Worm (Caenorhabditis elegans): Measurements from ENCODE around the gene oac-11.

Gene oac-11

ce11 chrII:3864652-3865051 is 3.9 kb upstream of the oac-11 start, which contains the start of gene nhr-261:
TSS of gene nhr-261 (minus strand) at chrII:3864752.
- no peak for TF ChIP-seq tra-4 (tag; optimal IDR thresholded peaks at IDR 0.05)
- no peak for TF ChIP-seq aly-1 (tag; optimal IDR thresholded peaks at IDR 0.05)
- no peak for TF ChIP-seq hmg-4 (GFP tag; optimal IDR thresholded peaks at IDR 0.05)
- no peak for TF ChIP-seq ama-1 (optimal IDR thresholded peaks at IDR 0.05)
- TF ChIP-seq hnd-1 (tag; optimal IDR thresholded peaks at IDR 0.05): no peak
- no peak for TF ChIP-seq flt-1 (GFP tag; IDR thresholded peaks at IDR 0.05)
- TF ChIP-seq pes-1 (GFP tag; IDR thresholded peaks at IDR 0.05): no peak
- no peak for TF ChIP-seq ets-7 (tag; optimal IDR thresholded peaks at IDR 0.05)
- no peak for TF ChIP-seq ceh-13 (GFP tag; optimal IDR thresholded peaks at IDR 0.05)
- no peak for TF ChIP-seq tbx-37 (GFP tag; conservative IDR thresholded peaks at IDR 0.05)
- TF ChIP-seq B0310.2 (tag; optimal IDR thresholded peaks at IDR 0.05): no peak
- no peak for TF ChIP-seq hmbx-1 (tag; optimal IDR thresholded peaks at IDR 0.05)
- TF ChIP-seq ceh-36 (tag; optimal IDR thresholded peaks at IDR 0.05): no peak

DNA sequence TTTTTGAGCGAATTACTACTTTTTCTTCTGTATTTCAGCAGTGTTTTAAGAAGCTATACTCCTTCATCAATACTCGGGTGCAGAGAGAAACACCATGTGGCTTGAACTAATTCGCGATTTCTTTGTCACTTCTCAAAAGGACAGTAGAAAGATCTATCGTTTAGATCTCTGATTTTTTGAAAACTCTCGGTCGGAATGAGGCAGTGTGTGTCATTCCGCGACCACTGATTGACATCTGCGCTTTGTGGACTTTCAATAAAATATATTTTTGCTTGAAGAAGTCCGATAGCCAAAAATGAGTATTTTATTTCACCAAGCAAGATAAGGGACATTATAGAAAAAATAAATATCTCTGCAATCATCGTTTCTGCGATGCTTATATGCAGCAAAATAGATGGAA is 1.3 kb upstream of the oac-11 start:
- TF ChIP-seq pes-1 (GFP tag; IDR thresholded peaks at IDR 0.05) (no peak), hnd-1 (tag; optimal IDR thresholded peaks at IDR 0.05) (no peak), ama-1 (optimal IDR thresholded peaks at IDR 0.05) (no peak), ets-7 (tag; optimal IDR thresholded peaks at IDR 0.05) (no peak), hmbx-1 (tag; optimal IDR thresholded peaks at IDR 0.05) (no peak), hmg-4 (GFP tag; optimal IDR thresholded peaks at IDR 0.05) (no peak), ceh-36 (tag; optimal IDR thresholded peaks at IDR 0.05) (no peak), sea-1 (GFP tag; conservative IDR thresholded peaks at IDR 0.05) (no peak), ceh-13 (GFP tag; optimal IDR thresholded peaks at IDR 0.05) (no peak), tbx-11 (GFP tag; IDR thresholded peaks at IDR 0.05) (no peak), tra-4 (tag; optimal IDR thresholded peaks at IDR 0.05) (no peak), B0310.2 (tag; optimal IDR thresholded peaks at IDR 0.05) (no peak), scrt-1 (GFP tag; IDR thresholded peaks at IDR 0.05) (no peak)

DNA sequence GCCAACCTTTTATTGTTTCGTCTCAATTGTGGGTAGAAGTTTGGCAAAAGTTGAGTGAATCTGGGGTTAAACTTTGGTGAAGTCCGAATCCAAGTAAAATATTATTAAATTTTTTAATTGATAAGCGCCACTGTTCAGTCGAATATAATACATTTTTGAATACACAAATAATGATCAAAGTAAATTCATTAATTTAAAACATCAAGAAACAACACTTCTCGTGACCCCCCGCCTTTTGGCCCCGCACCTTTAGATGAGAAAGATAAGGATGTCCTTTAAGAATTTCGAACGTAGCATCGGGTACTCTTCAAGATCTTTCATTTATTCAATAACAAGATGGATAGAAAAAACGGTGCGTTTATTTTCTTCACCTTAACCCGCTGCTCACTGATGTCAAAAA is 8.1 kb downstream of the oac-11 start, which contains the start of gene nhr-257:
TSS of gene nhr-257 (plus strand) at position 301 of the 400 bp plus-strand sequence.
- TF ChIP-seq tbx-11 (GFP tag; IDR thresholded peaks at IDR 0.05): no peak

DNA sequence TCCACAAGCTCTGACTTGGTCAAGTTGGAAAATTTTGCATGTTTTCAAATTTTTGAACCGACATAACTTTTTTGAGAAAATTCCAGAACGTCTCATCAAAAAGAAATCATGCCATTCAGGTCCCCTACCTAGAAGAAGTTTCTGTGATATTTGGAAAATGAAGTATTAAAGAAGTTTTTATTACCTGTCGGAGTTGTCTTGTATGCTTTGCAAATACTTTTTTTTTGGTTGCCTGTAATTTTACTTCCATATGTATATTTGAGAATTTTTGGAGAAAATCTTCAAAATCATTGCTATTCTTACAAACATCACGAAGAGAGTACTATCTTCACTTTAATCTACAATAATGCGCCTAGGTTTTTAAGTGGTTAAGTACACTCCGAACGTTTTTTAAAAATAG is 10.1 kb downstream of the oac-11 start, which contains the start of gene nhr-72:
TSS of gene nhr-72 (minus strand) at position 101 of the 400 bp plus-strand sequence.
- no peak for TF ChIP-seq B0310.2 (tag; optimal IDR thresholded peaks at IDR 0.05)
- TF ChIP-seq flt-1 (GFP tag; IDR thresholded peaks at IDR 0.05): no peak
- TF ChIP-seq tbx-37 (GFP tag; conservative IDR thresholded peaks at IDR 0.05): no peak
- no peak for TF ChIP-seq scrt-1 (GFP tag; IDR thresholded peaks at IDR 0.05)
- no peak for TF ChIP-seq aly-1 (tag; optimal IDR thresholded peaks at IDR 0.05)
- no peak for TF ChIP-seq sea-1 (GFP tag; conservative IDR thresholded peaks at IDR 0.05)
- no peak for TF ChIP-seq ets-7 (tag; optimal IDR thresholded peaks at IDR 0.05)

ce11 chrII:3846028-3846427 is 14.7 kb downstream of the oac-11 start, which contains the start of gene C17A2.2:
TSS of gene C17A2.2 (plus strand) at chrII:3846328.
- TF ChIP-seq sea-1 (GFP tag; conservative IDR thresholded peaks at IDR 0.05) (no peak), scrt-1 (GFP tag; IDR thresholded peaks at IDR 0.05) (no peak), ceh-36 (tag; optimal IDR thresholded peaks at IDR 0.05) (no peak), hmg-4 (GFP tag; optimal IDR thresholded peaks at IDR 0.05) (no peak), hmbx-1 (tag; optimal IDR thresholded peaks at IDR 0.05) (no peak), ceh-13 (GFP tag; optimal IDR thresholded peaks at IDR 0.05) (no peak), pes-1 (GFP tag; IDR thresholded peaks at IDR 0.05) (no peak), aly-1 (tag; optimal IDR thresholded peaks at IDR 0.05) (no peak), tra-4 (tag; optimal IDR thresholded peaks at IDR 0.05) (no peak), tbx-11 (GFP tag; IDR thresholded peaks at IDR 0.05) (no peak), hnd-1 (tag; optimal IDR thresholded peaks at IDR 0.05) (no peak), tbx-37 (GFP tag; conservative IDR thresholded peaks at IDR 0.05) (no peak), F13C5.2 (tag; optimal IDR thresholded peaks at IDR 0.05) (no peak), ets-7 (tag; optimal IDR thresholded peaks at IDR 0.05) (no peak), flt-1 (GFP tag; IDR thresholded peaks at IDR 0.05) (no peak), ama-1 (optimal IDR thresholded peaks at IDR 0.05) (no peak)

DNA sequence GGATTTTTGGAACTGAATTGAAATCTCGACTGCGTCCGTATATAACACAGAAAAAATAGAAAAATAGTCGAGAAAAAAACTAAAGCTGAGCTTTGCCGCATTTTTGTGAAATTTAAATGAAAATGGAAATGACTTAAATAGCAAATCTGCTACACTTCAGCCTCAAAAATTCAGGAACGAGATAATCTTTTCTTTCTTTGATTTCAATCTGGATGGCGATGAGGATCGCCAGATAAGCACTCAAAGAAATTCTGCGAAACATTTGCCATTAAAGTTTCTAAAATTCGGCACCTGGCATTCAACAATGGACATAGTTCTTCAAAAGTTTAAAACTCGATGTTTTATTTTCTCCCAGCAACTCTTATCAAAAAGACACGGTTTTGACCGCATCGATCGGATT is 17.4 kb downstream of the oac-11 start, which contains the start of the genes C17A2.7 and C17A2.3:
TSS of gene C17A2.7 (minus strand) at position 101 of the 400 bp plus-strand sequence.
TSS of gene C17A2.3 (plus strand) at position 305 of the 400 bp plus-strand sequence.
- TF ChIP-seq hmbx-1 (tag; optimal IDR thresholded peaks at IDR 0.05): no peak
- TF ChIP-seq hmg-4 (GFP tag; optimal IDR thresholded peaks at IDR 0.05): no peak
- no peak for TF ChIP-seq hnd-1 (tag; optimal IDR thresholded peaks at IDR 0.05)
- TF ChIP-seq flt-1 (GFP tag; IDR thresholded peaks at IDR 0.05): no peak
- no peak for TF ChIP-seq tbx-11 (GFP tag; IDR thresholded peaks at IDR 0.05)
- TF ChIP-seq tbx-37 (GFP tag; conservative IDR thresholded peaks at IDR 0.05): no peak
- TF ChIP-seq ama-1 (optimal IDR thresholded peaks at IDR 0.05): no peak

DNA sequence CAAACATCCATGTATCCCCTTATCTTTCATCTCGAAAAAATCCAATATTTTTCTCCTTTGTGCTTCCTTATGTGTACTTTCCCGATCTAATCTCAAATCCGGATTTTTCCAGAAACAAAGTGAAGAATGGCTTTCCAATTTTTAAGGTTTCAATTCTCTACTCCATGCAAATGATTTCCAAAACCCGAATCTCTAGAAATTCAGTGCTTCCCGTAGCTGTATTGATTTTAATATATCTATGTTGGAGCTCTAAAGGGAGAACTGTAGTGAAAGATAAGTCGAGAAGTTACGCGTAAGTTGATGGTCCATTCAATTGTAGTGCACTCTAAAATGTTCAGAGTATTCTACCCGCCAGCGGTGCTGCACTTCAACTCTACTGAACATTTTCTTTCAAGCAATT is 21.2 kb downstream of the oac-11 start, which contains the start of gene C17A2.4:
TSS of gene C17A2.4 (plus strand) at position 301 of the 400 bp plus-strand sequence.
- TF ChIP-seq sea-1 (GFP tag; conservative IDR thresholded peaks at IDR 0.05): no peak
- TF ChIP-seq hmg-4 (GFP tag; optimal IDR thresholded peaks at IDR 0.05): no peak
- TF ChIP-seq flt-1 (GFP tag; IDR thresholded peaks at IDR 0.05): no peak
- no peak for TF ChIP-seq F13C5.2 (tag; optimal IDR thresholded peaks at IDR 0.05)
- TF ChIP-seq pes-1 (GFP tag; IDR thresholded peaks at IDR 0.05): no peak
- TF ChIP-seq aly-1 (tag; optimal IDR thresholded peaks at IDR 0.05): no peak

DNA sequence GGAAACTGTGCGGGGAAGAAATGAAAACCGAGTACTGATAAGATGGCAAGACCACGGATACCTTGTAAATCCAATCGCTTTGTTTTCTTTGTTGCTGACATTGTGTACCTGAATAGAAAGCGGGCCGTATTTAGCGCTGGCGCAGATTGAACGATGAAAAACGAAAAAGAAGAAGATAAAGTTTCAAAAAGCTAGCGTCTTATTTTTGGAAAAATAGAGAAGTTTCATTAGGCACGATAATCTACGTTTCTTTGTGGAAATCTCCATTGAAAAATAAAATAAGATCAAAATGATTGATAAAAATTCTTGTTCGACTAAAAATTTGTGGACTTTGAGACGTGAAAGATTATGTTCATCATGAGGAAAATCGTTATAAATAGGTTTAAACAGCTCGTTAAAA is 24.8 kb downstream of the oac-11 start, which contains the start of gene oac-4:
TSS of gene oac-4 (minus strand) at position 101 of the 400 bp plus-strand sequence.
- no peak for TF ChIP-seq scrt-1 (GFP tag; IDR thresholded peaks at IDR 0.05)
- no peak for TF ChIP-seq aly-1 (tag; optimal IDR thresholded peaks at IDR 0.05)
- TF ChIP-seq tbx-37 (GFP tag; conservative IDR thresholded peaks at IDR 0.05): no peak
- TF ChIP-seq sea-1 (GFP tag; conservative IDR thresholded peaks at IDR 0.05): no peak
- TF ChIP-seq tbx-11 (GFP tag; IDR thresholded peaks at IDR 0.05): no peak
- TF ChIP-seq ama-1 (optimal IDR thresholded peaks at IDR 0.05): no peak
- no peak for TF ChIP-seq hmbx-1 (tag; optimal IDR thresholded peaks at IDR 0.05)
- no peak for TF ChIP-seq ets-7 (tag; optimal IDR thresholded peaks at IDR 0.05)
- TF ChIP-seq ceh-36 (tag; optimal IDR thresholded peaks at IDR 0.05): no peak
- no peak for TF ChIP-seq pes-1 (GFP tag; IDR thresholded peaks at IDR 0.05)
- no peak for TF ChIP-seq tra-4 (tag; optimal IDR thresholded peaks at IDR 0.05)
- no peak for TF ChIP-seq ceh-13 (GFP tag; optimal IDR thresholded peaks at IDR 0.05)
- TF ChIP-seq flt-1 (GFP tag; IDR thresholded peaks at IDR 0.05): no peak
- TF ChIP-seq F13C5.2 (tag; optimal IDR thresholded peaks at IDR 0.05): no peak
- TF ChIP-seq B0310.2 (tag; optimal IDR thresholded peaks at IDR 0.05): no peak
- no peak for TF ChIP-seq hnd-1 (tag; optimal IDR thresholded peaks at IDR 0.05)
- TF ChIP-seq hmg-4 (GFP tag; optimal IDR thresholded peaks at IDR 0.05): no peak
